Fruit fly (Drosophila melanogaster) whole organism, embryonic: ENCODE measurements around the gene ddbt.
A peak's percentile ranks its signal among the peaks of the same experiment; 100 is the strongest.

Source experiments
- ATbp ChIP-seq: fragments of 200-800 bp; sonication (Bioruptor generic); optimal IDR thresholded peaks from 2 replicates; lab custom pipeline; 2017; ENCODE audit warnings: missing biosample characterization, mild to moderate bottlenecking, missing genetic modification characterization, missing genetic modification reagents
- Abd-B ChIP-seq: fragments of 200-800 bp; sonication (Bioruptor generic); optimal IDR thresholded peaks from 2 replicates; lab custom pipeline; 2018; ENCODE audit warnings: missing biosample characterization, mild to moderate bottlenecking, missing genetic modification characterization, moderate library complexity
- Aef1 ChIP-seq: fragments of 200-800 bp; sonication (Bioruptor generic); IDR thresholded peaks from 3 replicates; pipeline ENCODE4 v1.3.6; 2022; ENCODE audit warnings: missing biosample characterization, missing genetic modification characterization
- B-H1 ChIP-seq: fragments of 200-800 bp; sonication (Bioruptor generic); IDR thresholded peaks from 3 replicates; pipeline ENCODE4 v1.3.6; 2022; ENCODE audit warnings: missing biosample characterization, missing genetic modification characterization
- CG1024 ChIP-seq: fragments of 200-800 bp; sonication (Bioruptor generic); IDR thresholded peaks from 2 replicates; pipeline ENCODE4 v1.3.6; 2022; ENCODE audit warnings: missing biosample characterization, missing genetic modification characterization
- CG10565 ChIP-seq: fragments of 200-800 bp; sonication (Bioruptor generic); optimal IDR thresholded peaks from 3 replicates; lab custom pipeline; 2016; ENCODE audit warnings: missing biosample characterization, mild to moderate bottlenecking, missing genetic modification characterization
- CG11247 ChIP-seq: fragments of 200-800 bp; sonication (Bioruptor generic); IDR thresholded peaks from 2 replicates; pipeline ENCODE4 v1.3.6; 2022; ENCODE audit warnings: missing biosample characterization, missing genetic modification characterization
- CG11696 ChIP-seq: fragments of 200-800 bp; sonication (Bioruptor generic); IDR thresholded peaks from 2 replicates; pipeline ENCODE4 v1.3.6; 2022; ENCODE audit warnings: missing biosample characterization, missing genetic modification characterization
- CG1233 ChIP-seq: fragments of 200-800 bp; sonication (Bioruptor generic); optimal IDR thresholded peaks from 4 replicates; lab custom pipeline; 2018; ENCODE audit warnings: missing biosample characterization, mild to moderate bottlenecking, missing genetic modification characterization
- CG13624 ChIP-seq: fragments of 200-800 bp; sonication (Bioruptor generic); optimal IDR thresholded peaks from 2 replicates; lab custom pipeline; 2016; ENCODE audit warnings: missing biosample characterization, missing genetic modification characterization
- CG14441 ChIP-seq: fragments of 200-800 bp; sonication (Bioruptor generic); IDR thresholded peaks from 2 replicates; pipeline ENCODE4 v1.3.6; 2022; ENCODE audit warnings: missing biosample characterization, missing genetic modification characterization
- CG15011 ChIP-seq: fragments of 200-800 bp; sonication (Bioruptor generic); optimal IDR thresholded peaks from 3 replicates; lab custom pipeline; 2018; ENCODE audit warnings: missing biosample characterization, mild to moderate bottlenecking, missing genetic modification characterization
- CG16863 ChIP-seq: fragments of 200-800 bp; sonication (Bioruptor generic); optimal IDR thresholded peaks from 3 replicates; lab custom pipeline; 2016; ENCODE audit warnings: missing biosample characterization, missing genetic modification characterization
- CG17328 ChIP-seq: fragments of 200-800 bp; sonication (Bioruptor generic); IDR thresholded peaks from 2 replicates; pipeline ENCODE4 v1.3.6; 2022; ENCODE audit warnings: missing biosample characterization, missing genetic modification characterization
- CG17802 ChIP-seq: fragments of 200-800 bp; sonication (Bioruptor generic); optimal IDR thresholded peaks from 2 replicates; lab custom pipeline; 2018; ENCODE audit warnings: missing biosample characterization, mild to moderate bottlenecking, missing genetic modification characterization, moderate library complexity
- CG2120 ChIP-seq: fragments of 200-800 bp; sonication (Bioruptor generic); optimal IDR thresholded peaks from 3 replicates; lab custom pipeline; 2016; ENCODE audit warnings: missing biosample characterization, missing genetic modification characterization
- CG3995 ChIP-seq: fragments of 200-800 bp; sonication (Bioruptor generic); optimal IDR thresholded peaks from 3 replicates; lab custom pipeline; 2016; ENCODE audit warnings: missing biosample characterization, missing genetic modification characterization
- CG4617 ChIP-seq: fragments of 200-800 bp; sonication (Bioruptor generic); optimal IDR thresholded peaks from 3 replicates; lab custom pipeline; 2016; ENCODE audit warnings: missing biosample characterization, missing genetic modification characterization, borderline replicate concordance
- CG5180 ChIP-seq: fragments of 200-800 bp; sonication (Bioruptor generic); optimal IDR thresholded peaks from 3 replicates; lab custom pipeline; 2017; ENCODE audit warnings: missing biosample characterization, missing genetic modification characterization, mild to moderate bottlenecking, moderate library complexity, missing genetic modification reagents
- CG6254 ChIP-seq: fragments of 200-800 bp; sonication (Bioruptor generic); optimal IDR thresholded peaks from 3 replicates; lab custom pipeline; 2017; ENCODE audit warnings: mild to moderate bottlenecking, missing biosample characterization, missing genetic modification reagents, missing genetic modification characterization
- CG6272 ChIP-seq: fragments of 200-800 bp; sonication (Bioruptor generic); IDR thresholded peaks from 2 replicates; pipeline ENCODE4 v1.3.6; 2022; ENCODE audit warnings: missing biosample characterization, missing genetic modification characterization
- CG8924 ChIP-seq: fragments of 200-800 bp; optimal IDR thresholded peaks from 3 replicates; lab custom pipeline; 2019; ENCODE audit warnings: missing biosample characterization, mild to moderate bottlenecking, missing genetic modification characterization, moderate library complexity
- CG8944 ChIP-seq: fragments of 200-800 bp; sonication (Bioruptor generic); optimal IDR thresholded peaks from 3 replicates; lab custom pipeline; 2016; ENCODE audit warnings: missing biosample characterization, missing genetic modification characterization
- CG9609 ChIP-seq: fragments of 200-800 bp; sonication (Bioruptor generic); optimal IDR thresholded peaks from 3 replicates; lab custom pipeline; 2016; ENCODE audit warnings: missing biosample characterization, missing genetic modification characterization
- Chrac-16 ChIP-seq: fragments of 200-800 bp; sonication (Bioruptor generic); optimal IDR thresholded peaks from 3 replicates; lab custom pipeline; 2016; ENCODE audit warnings: missing biosample characterization, missing genetic modification characterization
- CrebB ChIP-seq: fragments of 200-800 bp; sonication (Bioruptor generic); optimal IDR thresholded peaks from 3 replicates; lab custom pipeline; 2018; ENCODE audit warnings: missing biosample characterization, mild to moderate bottlenecking, missing genetic modification characterization
- D19A ChIP-seq: fragments of 200-800 bp; optimal IDR thresholded peaks from 3 replicates; lab custom pipeline; 2019; ENCODE audit warnings: missing biosample characterization, mild to moderate bottlenecking, missing genetic modification characterization, moderate library complexity
- Dad ChIP-seq: fragments of 200-800 bp; sonication (Bioruptor generic); optimal IDR thresholded peaks from 3 replicates; lab custom pipeline; 2016; ENCODE audit warnings: missing biosample characterization, missing genetic modification characterization
- Eip74EF ChIP-seq, 2 experiments: fragments of 200-800 bp in 1 of 2; fragments of >200 bp in 1 of 2; sonication (Bioruptor generic) in 1 of 2; optimal IDR thresholded peaks; 2 replicates each; lab custom pipeline; 2017 to 2019; ENCODE audit warnings: missing biosample characterization in 2 of 2, missing genetic modification characterization in 2 of 2, mild to moderate bottlenecking in 1 of 2, moderate library complexity in 1 of 2
- HLH54F ChIP-seq: fragments of 200-800 bp; sonication (Bioruptor generic); optimal IDR thresholded peaks from 3 replicates; lab custom pipeline; 2016; ENCODE audit warnings: missing biosample characterization, missing genetic modification characterization
- Kr ChIP-seq: fragments of 200-800 bp; sonication (Bioruptor generic); optimal IDR thresholded peaks from 2 replicates; lab custom pipeline; 2017; ENCODE audit warnings: missing biosample characterization, mild to moderate bottlenecking, missing genetic modification characterization
- Lim3 ChIP-seq: fragments of 200-800 bp; sonication (Bioruptor generic); IDR thresholded peaks from 2 replicates; pipeline ENCODE4 v1.3.6; 2022; ENCODE audit warnings: missing biosample characterization, missing genetic modification characterization
- MESR4 ChIP-seq: fragments of 200-800 bp; sonication (Bioruptor generic); optimal IDR thresholded peaks from 2 replicates; lab custom pipeline; 2018; ENCODE audit warnings: missing biosample characterization, mild to moderate bottlenecking, missing genetic modification characterization, moderate library complexity
- Neu2 ChIP-seq: fragments of 200-800 bp; sonication (Bioruptor generic); optimal IDR thresholded peaks from 3 replicates; lab custom pipeline; 2016; ENCODE audit warnings: missing biosample characterization, missing genetic modification characterization, borderline replicate concordance
- Oaz ChIP-seq: fragments of 200-800 bp; sonication (Bioruptor generic); IDR thresholded peaks from 2 replicates; pipeline ENCODE4 v1.3.6; 2022; ENCODE audit warnings: missing biosample characterization, missing genetic modification characterization
- Opbp ChIP-seq: fragments of 200-800 bp; sonication (Bioruptor generic); IDR thresholded peaks from 3 replicates; pipeline ENCODE4 v1.3.6; 2022; ENCODE audit warnings: missing biosample characterization, missing genetic modification characterization; ENCODE audit not compliant: partially characterized antibody
- Xrp1 ChIP-seq: fragments of 200-800 bp; sonication (Bioruptor generic); IDR thresholded peaks from 2 replicates; pipeline ENCODE4 v1.3.6; 2022; ENCODE audit warnings: missing biosample characterization, missing genetic modification characterization
- abd-A ChIP-seq: fragments of 200-800 bp; sonication (Bioruptor generic); optimal IDR thresholded peaks from 3 replicates; lab custom pipeline; 2019; ENCODE audit warnings: missing biosample characterization, mild to moderate bottlenecking, missing genetic modification characterization, moderate library complexity
- ac ChIP-seq: fragments of 200-800 bp; sonication (Bioruptor generic); optimal IDR thresholded peaks from 3 replicates; lab custom pipeline; 2017; ENCODE audit warnings: missing biosample characterization, mild to moderate bottlenecking, missing genetic modification characterization
- ash1 ChIP-seq: fragments of 200-800 bp; sonication (Bioruptor generic); optimal IDR thresholded peaks from 2 replicates; lab custom pipeline; 2018; ENCODE audit warnings: missing biosample characterization, mild to moderate bottlenecking, missing genetic modification characterization
- ewg ChIP-seq: fragments of 200-800 bp; sonication (Bioruptor generic); optimal IDR thresholded peaks from 3 replicates; lab custom pipeline; 2017; ENCODE audit warnings: mild to moderate bottlenecking, missing biosample characterization, missing genetic modification reagents, missing genetic modification characterization
- ftz-f1 ChIP-seq: fragments of 200-800 bp; sonication (Bioruptor generic); optimal IDR thresholded peaks from 2 replicates; lab custom pipeline; 2016; ENCODE audit warnings: missing biosample characterization, missing genetic modification characterization
- gfzf ChIP-seq: fragments of 200-800 bp; sonication (Bioruptor generic); optimal IDR thresholded peaks from 2 replicates; lab custom pipeline; 2016; ENCODE audit warnings: missing biosample characterization, mild to moderate bottlenecking, missing genetic modification characterization, moderate library complexity
- gt ChIP-seq: fragments of 200-800 bp; sonication (Bioruptor generic); IDR thresholded peaks from 2 replicates; pipeline ENCODE4 v1.3.6; 2022; ENCODE audit warnings: missing biosample characterization, missing genetic modification characterization
- ham ChIP-seq: fragments of 200-800 bp; sonication (Bioruptor generic); IDR thresholded peaks from 2 replicates; pipeline ENCODE4 v1.3.6; 2022; ENCODE audit warnings: missing biosample characterization, missing genetic modification characterization
- klu ChIP-seq: fragments of 200-800 bp; sonication (Bioruptor generic); IDR thresholded peaks from 2 replicates; pipeline ENCODE4 v1.3.6; 2022; ENCODE audit warnings: missing biosample characterization, missing genetic modification characterization
- nau ChIP-seq: fragments of 200-800 bp; sonication (Bioruptor generic); optimal IDR thresholded peaks from 3 replicates; lab custom pipeline; 2017; ENCODE audit warnings: missing biosample characterization, mild to moderate bottlenecking, missing genetic modification characterization, missing genetic modification reagents
- nerfin-1 ChIP-seq: fragments of 200-800 bp; sonication (Bioruptor generic); optimal IDR thresholded peaks from 3 replicates; lab custom pipeline; 2019; ENCODE audit warnings: missing biosample characterization, mild to moderate bottlenecking, missing genetic modification characterization, moderate library complexity
- pho ChIP-seq: fragments of 200-800 bp; sonication (Bioruptor generic); optimal IDR thresholded peaks from 2 replicates; lab custom pipeline; 2016; ENCODE audit warnings: missing biosample characterization, missing genetic modification characterization
- tx ChIP-seq: fragments of 200-800 bp; sonication (Bioruptor generic); optimal IDR thresholded peaks from 2 replicates; lab custom pipeline; 2016; ENCODE audit warnings: missing biosample characterization, missing genetic modification characterization
- vvl ChIP-seq: fragments of 200-800 bp; sonication (Bioruptor generic); IDR thresholded peaks from 2 replicates; pipeline ENCODE4 v1.3.6; 2022; ENCODE audit warnings: missing biosample characterization, missing genetic modification characterization
- zf30C ChIP-seq: fragments of 200-800 bp; sonication (Bioruptor generic); optimal IDR thresholded peaks from 3 replicates; lab custom pipeline; 2018; ENCODE audit warnings: missing biosample characterization, mild to moderate bottlenecking, missing genetic modification characterization

The ddbt gene

DNA sequence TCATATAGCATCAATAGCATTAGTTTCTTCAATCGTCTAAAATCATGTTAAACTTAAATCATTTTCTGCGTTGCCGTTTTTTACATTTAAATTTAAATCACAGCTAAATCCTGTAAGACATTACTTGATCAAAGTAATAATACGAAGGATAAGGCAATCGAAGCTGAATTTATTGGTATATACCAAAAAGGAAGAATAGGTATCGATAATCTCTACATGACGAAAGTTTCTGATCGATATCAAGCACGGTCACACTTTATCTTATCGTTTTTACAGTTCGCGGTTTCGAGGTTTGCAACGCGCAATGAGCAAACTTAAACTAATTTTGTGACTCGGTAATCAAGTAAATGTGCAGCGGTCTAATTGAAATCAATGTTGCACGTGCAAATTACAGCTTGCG is 10.9 kb downstream of the ddbt start, which contains the start of the genes Atac3 and Ptpmeg (continued):
- no peak for TF ChIP-seq CG14441 (GFP tag; lab: Robert Waterston, UW)
- TF ChIP-seq gfzf (GFP tag; lab: Kevin White, UChicago) = peak; percentile 90
- TF ChIP-seq CG6254 (GFP tag; lab: Kevin White, UChicago) = no peak
- TF ChIP-seq CG11247 (GFP tag; lab: Robert Waterston, UW) = no peak
- no peak for TF ChIP-seq CG15011
- TF ChIP-seq abd-A = no peak
- TF ChIP-seq ATbp (GFP tag; lab: Kevin White, UChicago) = no peak
- no peak for TF ChIP-seq Lim3 (GFP tag; lab: Robert Waterston, UW)
- no peak for TF ChIP-seq CG8944 (GFP tag; lab: Kevin White, UChicago)
- TF ChIP-seq D19A (tag; lab: Kevin White, UChicago) = no peak
- TF ChIP-seq CG6272 (GFP tag; lab: Robert Waterston, UW) = no peak
- no peak for TF ChIP-seq MESR4 (GFP tag; lab: Kevin White, UChicago)
- no peak for TF ChIP-seq ac (GFP tag; lab: Kevin White, UChicago)
- no peak for TF ChIP-seq CG11696 (GFP tag; lab: Robert Waterston, UW)
- no peak for TF ChIP-seq pho
- peak; percentile 19; the same call in 1 of the 3 replicates for TF ChIP-seq Opbp
- TF ChIP-seq nau (GFP tag; lab: Kevin White, UChicago) = no peak
- TF ChIP-seq Abd-B (GFP tag; lab: Kevin White, UChicago) = no peak
- TF ChIP-seq Aef1 (GFP tag; lab: Robert Waterston, UW) = no peak
- no peak for TF ChIP-seq HLH54F (GFP tag; lab: Kevin White, UChicago)
- no peak for TF ChIP-seq Chrac-16
- no peak for TF ChIP-seq CG9609 (GFP tag; lab: Kevin White, UChicago)
- no peak for TF ChIP-seq nerfin-1
- TF ChIP-seq Dad (GFP tag; lab: Kevin White, UChicago) = no peak
- TF ChIP-seq CG17328 (GFP tag; lab: Robert Waterston, UW) = no peak
- TF ChIP-seq vvl (GFP tag; lab: Robert Waterston, UW) = no peak
- TF ChIP-seq zf30C = no peak
- TF ChIP-seq CrebB = no peak
- no peak for TF ChIP-seq CG3995 (GFP tag; lab: Kevin White, UChicago)
- TF ChIP-seq CG5180 = no peak
- no peak for TF ChIP-seq CG2120 (GFP tag; lab: Kevin White, UChicago)
- no peak for TF ChIP-seq ash1 (GFP tag; lab: Kevin White, UChicago)
- no peak for TF ChIP-seq Xrp1 (GFP tag; lab: Robert Waterston, UW)
- no peak for TF ChIP-seq tx (GFP tag; lab: Kevin White, UChicago)
- no peak for TF ChIP-seq ftz-f1 (GFP tag; lab: Kevin White, UChicago)
- no peak for TF ChIP-seq gt
- no peak for TF ChIP-seq B-H1
- TF ChIP-seq Neu2 (GFP tag; lab: Kevin White, UChicago) = no peak
- no peak for TF ChIP-seq CG4617 (GFP tag; lab: Kevin White, UChicago)
- no peak for TF ChIP-seq Kr (GFP tag; lab: Kevin White, UChicago)
- TF ChIP-seq CG13624 (GFP tag; lab: Kevin White, UChicago) = no peak
- TF ChIP-seq CG10565 = no peak
- TF ChIP-seq Oaz (GFP tag; lab: Robert Waterston, UW) = no peak
- TF ChIP-seq klu (GFP tag; lab: Robert Waterston, UW) = no peak
- TF ChIP-seq CG1024 (GFP tag; lab: Robert Waterston, UW) = no peak
- TF ChIP-seq CG1233 (GFP tag; lab: Kevin White, UChicago) = no peak
- no peak for TF ChIP-seq CG16863 (GFP tag; lab: Kevin White, UChicago)
- no peak for TF ChIP-seq Eip74EF (GFP tag; optimal IDR thresholded peaks at IDR 0.05; lab: Kevin White, UChicago)
- TF ChIP-seq CG8924 (tag; lab: Kevin White, UChicago) = no peak
- no peak for TF ChIP-seq CG17802 (tag; lab: Kevin White, UChicago)
- no peak for TF ChIP-seq ham (GFP tag; lab: Robert Waterston, UW)
- TF ChIP-seq ewg (GFP tag; lab: Kevin White, UChicago) = no peak
